Fruit fly (Drosophila melanogaster) whole organism, embryonic: ENCODE results near the gene CG13634.

Source experiments
- ATbp ChIP-seq: fragments of 200-800 bp; sonication (Bioruptor generic); optimal IDR thresholded peaks from 2 replicates; lab custom pipeline; 2017; ENCODE audit warnings: missing biosample characterization, mild to moderate bottlenecking, missing genetic modification characterization, missing genetic modification reagents
- Atf6 ChIP-seq: fragments of 200-800 bp; sonication (Bioruptor generic); IDR thresholded peaks from 2 replicates; pipeline ENCODE4 v1.3.6; 2022; ENCODE audit warnings: missing biosample characterization, missing genetic modification characterization
- BtbVII ChIP-seq: fragments of 200-800 bp; sonication (Bioruptor generic); optimal IDR thresholded peaks from 3 replicates; lab custom pipeline; 2017; ENCODE audit warnings: missing biosample characterization, mild to moderate bottlenecking, missing genetic modification characterization
- CG12104 ChIP-seq: fragments of 200-800 bp; sonication (Bioruptor generic); optimal IDR thresholded peaks from 3 replicates; lab custom pipeline; 2016; ENCODE audit warnings: missing biosample characterization, missing genetic modification characterization
- CG13624 ChIP-seq: fragments of 200-800 bp; sonication (Bioruptor generic); optimal IDR thresholded peaks from 2 replicates; lab custom pipeline; 2016; ENCODE audit warnings: missing biosample characterization, missing genetic modification characterization
- CG14050 ChIP-seq: fragments of 200-800 bp; sonication (Bioruptor generic); IDR thresholded peaks from 3 replicates; pipeline ENCODE4 v1.3.6; 2022; ENCODE audit warnings: missing biosample characterization, missing genetic modification characterization
- CG18764 ChIP-seq: fragments of 200-800 bp; sonication (Bioruptor generic); optimal IDR thresholded peaks from 3 replicates; lab custom pipeline; 2016; ENCODE audit warnings: missing biosample characterization, missing genetic modification characterization
- CG2202 ChIP-seq: fragments of 200-800 bp; sonication (Bioruptor generic); optimal IDR thresholded peaks from 2 replicates; lab custom pipeline; 2018; ENCODE audit warnings: missing biosample characterization, mild to moderate bottlenecking, missing genetic modification characterization
- CG2712 ChIP-seq: fragments of 200-800 bp; optimal IDR thresholded peaks from 3 replicates; lab custom pipeline; 2019; ENCODE audit warnings: missing biosample characterization, mild to moderate bottlenecking, missing genetic modification characterization, moderate library complexity
- CG2889 ChIP-seq: fragments of 200-800 bp; sonication (Bioruptor generic); IDR thresholded peaks from 3 replicates; pipeline ENCODE4 v1.3.6; 2022; ENCODE audit warnings: missing biosample characterization, missing genetic modification characterization
- CG32772 ChIP-seq: fragments of 200-800 bp; sonication (Bioruptor generic); IDR thresholded peaks from 2 replicates; pipeline ENCODE4 v1.3.6; 2022; ENCODE audit warnings: missing biosample characterization, missing genetic modification characterization
- CG3838 ChIP-seq: fragments of 200-800 bp; sonication (Bioruptor generic); optimal IDR thresholded peaks from 3 replicates; lab custom pipeline; 2016; ENCODE audit warnings: missing biosample characterization, missing genetic modification characterization
- CG4820 ChIP-seq: fragments of 200-800 bp; sonication (Bioruptor generic); optimal IDR thresholded peaks from 3 replicates; lab custom pipeline; 2016; ENCODE audit warnings: missing biosample characterization, missing genetic modification characterization
- CG4854 ChIP-seq: fragments of 200-800 bp; sonication (Bioruptor generic); optimal IDR thresholded peaks from 2 replicates; lab custom pipeline; 2016; ENCODE audit warnings: missing biosample characterization, missing genetic modification characterization, inconsistent platforms
- CG7271 ChIP-seq: fragments of 200-800 bp; sonication (Bioruptor generic); optimal IDR thresholded peaks from 2 replicates; lab custom pipeline; 2018; ENCODE audit warnings: missing biosample characterization, mild to moderate bottlenecking, missing genetic modification characterization, moderate library complexity
- CG8388 ChIP-seq: fragments of 200-800 bp; sonication (Bioruptor generic); optimal IDR thresholded peaks from 2 replicates; lab custom pipeline; 2019; ENCODE audit warnings: missing biosample characterization, mild to moderate bottlenecking, missing genetic modification characterization, moderate library complexity
- Deaf1 ChIP-seq: fragments of 200-800 bp; optimal IDR thresholded peaks from 3 replicates; lab custom pipeline; 2019; ENCODE audit warnings: missing biosample characterization, mild to moderate bottlenecking, missing genetic modification characterization, moderate library complexity
- Dll ChIP-seq: fragments of 200-800 bp; sonication (Bioruptor generic); IDR thresholded peaks from 4 replicates; pipeline ENCODE4 v1.3.6; 2022; ENCODE audit warnings: missing biosample characterization, missing genetic modification characterization; ENCODE audit not compliant: partially characterized antibody
- Ets97D ChIP-seq: fragments of 200-800 bp; sonication (Bioruptor generic); optimal IDR thresholded peaks from 3 replicates; lab custom pipeline; 2016; ENCODE audit warnings: missing biosample characterization, missing genetic modification characterization
- Fer3 ChIP-seq: fragments of 200-800 bp; sonication (Bioruptor generic); optimal IDR thresholded peaks from 2 replicates; lab custom pipeline; 2018; ENCODE audit warnings: missing biosample characterization, mild to moderate bottlenecking, missing genetic modification characterization, moderate library complexity
- HLH54F ChIP-seq: fragments of 200-800 bp; sonication (Bioruptor generic); optimal IDR thresholded peaks from 3 replicates; lab custom pipeline; 2016; ENCODE audit warnings: missing biosample characterization, missing genetic modification characterization
- Hand ChIP-seq: fragments of 200-800 bp; sonication (Bioruptor generic); optimal IDR thresholded peaks from 2 replicates; lab custom pipeline; 2017; ENCODE audit warnings: mild to moderate bottlenecking, missing biosample characterization, missing genetic modification reagents, missing genetic modification characterization
- Hmr ChIP-seq: fragments of 200-800 bp; sonication (Bioruptor generic); optimal IDR thresholded peaks from 3 replicates; lab custom pipeline; 2017; ENCODE audit warnings: mild to moderate bottlenecking, missing biosample characterization, missing genetic modification reagents, missing genetic modification characterization
- Hr39 ChIP-seq: fragments of >200 bp; optimal IDR thresholded peaks from 2 replicates; lab custom pipeline; 2017
- Hr78 ChIP-seq, 2 experiments: fragments of 200-800 bp in 1 of 2; fragments of >200 bp in 1 of 2; sonication (Bioruptor generic) in 1 of 2; optimal IDR thresholded peaks; 2 replicates each; lab custom pipeline; 2017 to 2019; ENCODE audit warnings: missing biosample characterization in 2 of 2, missing genetic modification characterization in 2 of 2, mild to moderate bottlenecking in 1 of 2, moderate library complexity in 1 of 2
- Hsf ChIP-seq: fragments of 200-800 bp; sonication (Bioruptor generic); optimal IDR thresholded peaks from 3 replicates; lab custom pipeline; 2016; ENCODE audit warnings: missing biosample characterization, missing genetic modification characterization
- Neu2 ChIP-seq: fragments of 200-800 bp; sonication (Bioruptor generic); optimal IDR thresholded peaks from 3 replicates; lab custom pipeline; 2016; ENCODE audit warnings: missing biosample characterization, missing genetic modification characterization, borderline replicate concordance
- NfI ChIP-seq: fragments of 200-800 bp; sonication (Bioruptor generic); optimal IDR thresholded peaks from 3 replicates; lab custom pipeline; 2018; ENCODE audit warnings: missing biosample characterization, mild to moderate bottlenecking, missing genetic modification characterization, moderate library complexity
- Ptx1 ChIP-seq: fragments of 200-800 bp; sonication (Bioruptor generic); IDR thresholded peaks from 2 replicates; pipeline ENCODE4 v1.3.6; 2022; ENCODE audit warnings: missing biosample characterization, missing genetic modification characterization
- Six4 ChIP-seq: fragments of 200-800 bp; sonication (Bioruptor generic); optimal IDR thresholded peaks from 2 replicates; lab custom pipeline; 2016; ENCODE audit warnings: missing biosample characterization, missing genetic modification characterization
- Tbp ChIP-seq: fragments of >200 bp; optimal IDR thresholded peaks from 2 replicates; lab custom pipeline; 2018; ENCODE audit warnings: missing biosample characterization, missing genetic modification characterization
- ap ChIP-seq: fragments of 200-800 bp; sonication (Bioruptor generic); IDR thresholded peaks from 2 replicates; pipeline ENCODE4 v1.3.6; 2022; ENCODE audit warnings: missing biosample characterization, missing genetic modification characterization
- btn ChIP-seq: fragments of 200-800 bp; sonication (Bioruptor generic); optimal IDR thresholded peaks from 2 replicates; lab custom pipeline; 2016; ENCODE audit warnings: missing biosample characterization, missing genetic modification characterization
- corto ChIP-seq: fragments of 200-800 bp; sonication (Bioruptor generic); optimal IDR thresholded peaks from 2 replicates; lab custom pipeline; 2016; ENCODE audit warnings: missing biosample characterization, mild to moderate bottlenecking, missing genetic modification characterization, moderate library complexity
- da ChIP-seq: fragments of 200-800 bp; sonication (Bioruptor generic); optimal IDR thresholded peaks from 2 replicates; lab custom pipeline; 2016; ENCODE audit warnings: missing biosample characterization, missing genetic modification characterization
- lov ChIP-seq, 2 experiments: fragments of 200-800 bp in 1 of 2; fragments of >200 bp in 1 of 2; sonication (Bioruptor generic) in 1 of 2; IDR thresholded peaks in 1 of 2; optimal IDR thresholded peaks in 1 of 2; 2 replicates in 1 of 2; 3 replicates in 1 of 2; pipeline versions ENCODE4 v1.3.6 to Lab custom; 2017 to 2022; ENCODE audit warnings: missing biosample characterization in 1 of 2, missing genetic modification characterization in 1 of 2
- p53 ChIP-seq: fragments of 200-800 bp; sonication (Bioruptor generic); optimal IDR thresholded peaks from 2 replicates; lab custom pipeline; 2016; ENCODE audit warnings: missing biosample characterization, missing genetic modification characterization
- phol ChIP-seq: fragments of 200-800 bp; sonication (Bioruptor generic); optimal IDR thresholded peaks from 3 replicates; lab custom pipeline; 2018; ENCODE audit warnings: missing biosample characterization, mild to moderate bottlenecking, missing genetic modification characterization, moderate library complexity
- pros ChIP-seq: fragments of 200-800 bp; sonication (Bioruptor generic); optimal IDR thresholded peaks from 3 replicates; lab custom pipeline; 2019; ENCODE audit warnings: missing biosample characterization, mild to moderate bottlenecking, missing genetic modification characterization, moderate library complexity
- salm ChIP-seq: fragments of 200-800 bp; sonication (Bioruptor generic); optimal IDR thresholded peaks from 2 replicates; lab custom pipeline; 2018; ENCODE audit warnings: missing biosample characterization, mild to moderate bottlenecking, missing genetic modification characterization
- schlank ChIP-seq: fragments of 200-800 bp; sonication (Bioruptor generic); optimal IDR thresholded peaks from 2 replicates; lab custom pipeline; 2018; ENCODE audit warnings: missing biosample characterization, mild to moderate bottlenecking, missing genetic modification characterization
- scrt ChIP-seq: fragments of 200-800 bp; sonication (Bioruptor generic); optimal IDR thresholded peaks from 2 replicates; lab custom pipeline; 2018; ENCODE audit warnings: missing biosample characterization, mild to moderate bottlenecking, missing genetic modification characterization, moderate library complexity
- sens ChIP-seq: fragments of 200-800 bp; sonication (Bioruptor generic); peaks from one replicate; lab custom pipeline; 2016; ENCODE audit warnings: missing biosample characterization, missing genetic modification characterization
- sr ChIP-seq: fragments of 200-800 bp; sonication (Bioruptor generic); IDR thresholded peaks from 3 replicates; pipeline ENCODE4 v1.3.6; 2022; ENCODE audit warnings: missing biosample characterization, missing genetic modification characterization
- tap ChIP-seq: fragments of 200-800 bp; optimal IDR thresholded peaks from 3 replicates; lab custom pipeline; 2019; ENCODE audit warnings: missing biosample characterization, mild to moderate bottlenecking, missing genetic modification characterization, moderate library complexity
- unpg ChIP-seq: fragments of 200-800 bp; sonication (Bioruptor generic); optimal IDR thresholded peaks from 3 replicates; lab custom pipeline; 2018; ENCODE audit warnings: missing biosample characterization, mild to moderate bottlenecking, missing genetic modification characterization, moderate library complexity
- vvl ChIP-seq: fragments of 200-800 bp; sonication (Bioruptor generic); IDR thresholded peaks from 2 replicates; pipeline ENCODE4 v1.3.6; 2022; ENCODE audit warnings: missing biosample characterization, missing genetic modification characterization
- wek ChIP-seq: fragments of 200-800 bp; sonication (Bioruptor generic); optimal IDR thresholded peaks from 3 replicates; lab custom pipeline; 2018; ENCODE audit warnings: missing biosample characterization, mild to moderate bottlenecking, missing genetic modification characterization, moderate library complexity

The CG13634 gene

dm6 chr3R:24771273-24772231, 18.4 kb downstream of the CG13634 start, which contains the start of gene CG42331 (continued):
- TF ChIP-seq CG4854 (GFP tag; lab: Kevin White, UChicago) (no peak), ATbp (GFP tag; lab: Kevin White, UChicago) (peak; percentile 66), Hmr (GFP tag; lab: Kevin White, UChicago) (peak; percentile 81), vvl (no peak), Hr39 (lab: Kevin White, UChicago) (no peak), pros (GFP tag; lab: Kevin White, UChicago) (no peak), corto (GFP tag; lab: Kevin White, UChicago) (no peak), CG12104 (GFP tag; lab: Kevin White, UChicago) (peak; percentile 50), CG4820 (GFP tag; lab: Kevin White, UChicago) (peak; percentile 54), Hsf (peak; percentile 56), phol (peak; percentile 71), ap (GFP tag; lab: Robert Waterston, UW) (0 out of 2 replicates have a peak, but pooled peaks have one; percentile 30), Hr78 (GFP tag; optimal IDR thresholded peaks at IDR 0.05; lab: Kevin White, UChicago) (peak in 1 of 2 experiments; percentile 64), HLH54F (GFP tag; lab: Kevin White, UChicago) (no peak), tap (tag; lab: Kevin White, UChicago) (peak; percentile 42), CG3838 (GFP tag; lab: Kevin White, UChicago) (no peak), CG2712 (peak; percentile 67), schlank (tag; lab: Kevin White, UChicago) (no peak), Ptx1 (GFP tag; lab: Robert Waterston, UW) (peak; percentile 65), sr (peak; percentile 66; the same call in 2 of the 3 replicates), Neu2 (GFP tag; lab: Kevin White, UChicago) (no peak), BtbVII (GFP tag; lab: Kevin White, UChicago) (peak; percentile 59), Deaf1 (tag; lab: Kevin White, UChicago) (peak; percentile 23), CG13624 (peak; percentile 63), CG14050 (GFP tag; lab: Robert Waterston, UW) (peak; percentile 58), Dll (GFP tag; lab: Robert Waterston, UW) (no peak), CG8388 (GFP tag; lab: Kevin White, UChicago) (peak; percentile 43), CG7271 (no peak), da (GFP tag; lab: Kevin White, UChicago) (no peak), Ets97D (GFP tag; lab: Kevin White, UChicago) (peak; percentile 14), unpg (peak; percentile 70), scrt (peak; percentile 37), CG32772 (GFP tag; lab: Robert Waterston, UW) (no peak), CG2889 (GFP tag; lab: Robert Waterston, UW) (no peak), btn (GFP tag; lab: Kevin White, UChicago) (no peak), p53 (GFP tag; lab: Kevin White, UChicago) (no peak), Atf6 (GFP tag; lab: Robert Waterston, UW) (peak; percentile 56; the same call in 1 of the 2 replicates), Fer3 (tag; lab: Kevin White, UChicago) (peak; percentile 60), Six4 (GFP tag; lab: Kevin White, UChicago) (peak; percentile 11), CG18764 (GFP tag; lab: Kevin White, UChicago) (peak; percentile 17), Tbp (no peak), sens (GFP tag; lab: Kevin White, UChicago) (peak; percentile 87), lov (optimal IDR thresholded peaks at IDR 0.05; lab: Kevin White, UChicago) (no peak), lov (GFP tag; IDR thresholded peaks at IDR 0.05; lab: Robert Waterston, UW) (no peak), Hand (GFP tag; lab: Kevin White, UChicago) (peak; percentile 28), salm (tag; lab: Kevin White, UChicago) (peak; percentile 52), NfI (GFP tag; lab: Kevin White, UChicago) (peak; percentile 38), CG2202 (tag; lab: Kevin White, UChicago) (no peak), wek (no peak)
